2 worm cellular contexts compared by ENCODE assay signal in the genomic region with DNA sequence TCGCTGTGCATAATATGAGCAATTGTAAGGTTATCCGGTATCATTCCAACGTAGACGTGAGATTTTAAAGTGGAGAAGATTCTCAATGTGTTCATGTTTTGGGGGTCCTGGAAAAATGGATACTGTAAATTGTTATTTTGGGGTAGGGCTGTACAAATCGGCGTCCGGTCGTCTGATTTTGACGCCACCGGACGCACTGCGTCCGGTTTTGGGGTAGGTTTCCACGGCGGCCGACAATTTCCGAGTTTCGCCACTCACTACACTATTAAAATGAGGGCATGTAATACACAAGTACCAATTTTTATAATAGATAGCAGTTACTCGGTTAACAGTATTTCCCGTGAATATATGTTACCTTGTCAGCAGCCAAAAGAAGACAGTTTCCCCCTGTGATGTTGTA.
A peak's percentile ranks its signal among the peaks of the same experiment; 100 is the strongest.
TF ChIP-seq lines count a peak whose summit lies in the region.

No protein-coding gene starts in this region.

TF ChIP-seq in whole organism, L4 larva, 104 proteins besides CTCF, POLR2A, EP300 and RAD21:
- no peak for TF ChIP-seq nhr-76 (tag; optimal IDR thresholded peaks at IDR 0.05; lab: Kevin White, UChicago)
- TF ChIP-seq ceh-44 (GFP tag; IDR thresholded peaks at IDR 0.05; lab: Robert Waterston, UW) = no peak
- TF ChIP-seq spr-3 (GFP tag; optimal IDR thresholded peaks at IDR 0.05; lab: Kevin White, UChicago) = no peak
- TF ChIP-seq snpc-1.2 (GFP tag; IDR thresholded peaks at IDR 0.05; lab: Robert Waterston, UW) = peak; percentile 98

TF ChIP-seq in whole organism, young adult, 124 proteins besides CTCF, POLR2A, EP300 and RAD21:
- TF ChIP-seq snpc-1.3 (tag; optimal IDR thresholded peaks at IDR 0.05; lab: Kevin White, UChicago; ENCODE audit: insufficient read depth) (peak; percentile 37), D2030.7 (GFP tag; IDR thresholded peaks at IDR 0.05; lab: Robert Waterston, UW) (peak; percentile 35; the same call in 1 of the 2 replicates), snpc-1.1 (tag; optimal IDR thresholded peaks at IDR 0.05; lab: Kevin White, UChicago; ENCODE audit: insufficient read depth) (peak; percentile 85), dox-1 (GFP tag; IDR thresholded peaks at IDR 0.05; lab: Robert Waterston, UW) (no peak), nhr-179 (tag; optimal IDR thresholded peaks at IDR 0.05; lab: Kevin White, UChicago) (no peak), attf-6 (GFP tag; IDR thresholded peaks at IDR 0.05; lab: Robert Waterston, UW) (peak; percentile 98), tbp1 (GFP tag; optimal IDR thresholded peaks at IDR 0.05; lab: Kevin White, UChicago) (peak; percentile 42), dpff-1 (tag; optimal IDR thresholded peaks at IDR 0.05; lab: Kevin White, UChicago) (no peak), him-1 (tag; optimal IDR thresholded peaks at IDR 0.05; lab: Kevin White, UChicago) (no peak), snpc-4 (GFP tag; optimal IDR thresholded peaks at IDR 0.05; lab: Kevin White, UChicago) (peak; percentile 89), snpc-4 (tag; optimal IDR thresholded peaks at IDR 0.05; lab: Kevin White, UChicago) (peak; percentile 83 to 95 (median 92))

Comparison
In these comparisons a context has a peak if more than half of its experiments do, and no peak if none do; other contexts are left out.
1. Of the 7 proteins assayed by ChIP-seq in both whole organism, young adult and whole organism, L4 larva: peak only in whole organism, young adult: snpc-4; only in whole organism, L4 larva: none; in both: none; in neither: 6.